Worm (Caenorhabditis elegans): ENCODE measurements around the gene Y48E1B.17.

ce11 chrII:13505386-13505785, 35.5 kb downstream of the Y48E1B.17 start:
- no peak for TF ChIP-seq cog-1 (tag; optimal IDR thresholded peaks at IDR 0.05)
- TF ChIP-seq ref-1 (GFP tag; conservative IDR thresholded peaks at IDR 0.05): no peak
- TF ChIP-seq tab-1 (GFP tag; IDR thresholded peaks at IDR 0.05): no peak
- no peak for TF ChIP-seq klf-2 (GFP tag; conservative IDR thresholded peaks at IDR 0.05)
- no peak for TF ChIP-seq T22C8.4 (GFP tag; IDR thresholded peaks at IDR 0.05)
- no peak for TF ChIP-seq med-1 (GFP tag; optimal IDR thresholded peaks at IDR 0.05; ENCODE audit: insufficient read depth)
- TF ChIP-seq flt-1 (GFP tag; IDR thresholded peaks at IDR 0.05): no peak
